Worm (Caenorhabditis elegans) whole organism, midembryonic: ENCODE data around the gene C05B5.2.

Source experiments
- klf-2 ChIP-seq: fragments of 200-800 bp; sonication (Bioruptor generic); conservative IDR thresholded peaks from 2 replicates; pipeline ENCODE4 v1.3.6; 2022; ENCODE audit warnings: missing genetic modification reagents, missing genetic modification characterization, missing compliant biosample characterization
- med-1 ChIP-seq: sonication (generic microtip); optimal IDR thresholded peaks from 2 replicates; lab custom pipeline; 2017; ENCODE audit warnings: missing genetic modification characterization, mild to moderate bottlenecking, missing compliant biosample characterization, antibody characterized with exemption, missing genetic modification reagents; ENCODE audit not compliant: insufficient read depth
- ztf-23 ChIP-seq: fragments of 200-800 bp; sonication (Bioruptor generic); IDR thresholded peaks from 2 replicates; pipeline ENCODE4 v1.3.6; 2022; ENCODE audit warnings: missing genetic modification reagents, missing genetic modification characterization, missing compliant biosample characterization

- TF ChIP-seq ztf-23 (no peak), med-1 (GFP tag; lab: Kevin White, UChicago) (no peak), klf-2 (no peak)
These were observed 12.0 kb downstream of the C05B5.2 start, which contains the start of gene C05B5.1 for ce11 chrIII:9988352-9988751.
